Fruit fly (Drosophila melanogaster): ENCODE measurements around the gene capt.

Gene capt

dm6 chr2L:1207432-1207831, 49.4 kb upstream of the capt start (continued):
- TF ChIP-seq CG8388 (GFP tag; optimal IDR thresholded peaks at IDR 0.05) (no peak), Bdp1 (GFP tag; optimal IDR thresholded peaks at IDR 0.05) (no peak), twi (tag; optimal IDR thresholded peaks at IDR 0.05) (no peak), dmrt99B (tag; optimal IDR thresholded peaks at IDR 0.05) (peak; percentile 61), otp (GFP tag; IDR thresholded peaks at IDR 0.05) (peak; percentile 70; the same call in 2 of the 3 replicates), nmo (GFP tag; optimal IDR thresholded peaks at IDR 0.05) (peak; percentile 13), az2 (GFP tag; optimal IDR thresholded peaks at IDR 0.05) (no peak), ap (GFP tag; IDR thresholded peaks at IDR 0.05) (peak; percentile 32), slou (GFP tag; optimal IDR thresholded peaks at IDR 0.05) (peak; percentile 4), E2f1 (GFP tag; IDR thresholded peaks at IDR 0.05) (peak; percentile 56), C15 (GFP tag; IDR thresholded peaks at IDR 0.05) (0 out of 3 replicates have a peak, but pooled peaks have one; percentile 44), CG3726 (GFP tag; IDR thresholded peaks at IDR 0.05) (no peak), CG34224 (GFP tag; IDR thresholded peaks at IDR 0.05; ENCODE audit: partially characterized antibody) (no peak), fru (optimal IDR thresholded peaks at IDR 0.05) (no peak), disco-r (GFP tag; optimal IDR thresholded peaks at IDR 0.05) (no peak), CG9797 (GFP tag; optimal IDR thresholded peaks at IDR 0.05) (no peak), ken (GFP tag; IDR thresholded peaks at IDR 0.05) (peak; percentile 70), chm (GFP tag; IDR thresholded peaks at IDR 0.05) (no peak), Stat92E (GFP tag; optimal IDR thresholded peaks at IDR 0.05) (no peak), lab (GFP tag; optimal IDR thresholded peaks at IDR 0.05) (peak; percentile 79), pb (GFP tag; optimal IDR thresholded peaks at IDR 0.05) (no peak), Usf (GFP tag; optimal IDR thresholded peaks at IDR 0.05) (no peak), shn (GFP tag; optimal IDR thresholded peaks at IDR 0.05) (no peak), CG34422 (GFP tag; IDR thresholded peaks at IDR 0.05) (peak; percentile 13; the same call in 1 of the 3 replicates), CG5180 (GFP tag; optimal IDR thresholded peaks at IDR 0.05) (no peak), Nf-YA (GFP tag; IDR thresholded peaks at IDR 0.05) (peak; percentile 61), CG10209 (GFP tag; optimal IDR thresholded peaks at IDR 0.05) (peak; percentile 54), so (GFP tag; IDR thresholded peaks at IDR 0.05) (peak; percentile 75), Fer2 (tag; optimal IDR thresholded peaks at IDR 0.05) (peak; percentile 1), corto (GFP tag; optimal IDR thresholded peaks at IDR 0.05) (no peak), CG6813 (GFP tag; optimal IDR thresholded peaks at IDR 0.05) (no peak), CG4854 (GFP tag; optimal IDR thresholded peaks at IDR 0.05) (no peak), ems (GFP tag; optimal IDR thresholded peaks at IDR 0.05) (no peak), HLH54F (GFP tag; optimal IDR thresholded peaks at IDR 0.05) (no peak), CG8089 (GFP tag; optimal IDR thresholded peaks at IDR 0.05) (no peak), CG18262 (tag; optimal IDR thresholded peaks at IDR 0.05) (peak; percentile 6), danr (GFP tag; IDR thresholded peaks at IDR 0.05) (no peak), Bgb (GFP tag; IDR thresholded peaks at IDR 0.05; ENCODE audit: partially characterized antibody) (no peak), Sox100B (GFP tag; optimal IDR thresholded peaks at IDR 0.05) (peak; percentile 33), oc (tag; optimal IDR thresholded peaks at IDR 0.05) (no peak), cwo (GFP tag; optimal IDR thresholded peaks at IDR 0.05) (peak; percentile 29), nerfin-1 (tag; optimal IDR thresholded peaks at IDR 0.05) (no peak), bab2 (GFP tag; optimal IDR thresholded peaks at IDR 0.05) (no peak), CG3838 (GFP tag; optimal IDR thresholded peaks at IDR 0.05) (no peak), CG17385 (GFP tag; optimal IDR thresholded peaks at IDR 0.05) (peak; percentile 63), wek (GFP tag; optimal IDR thresholded peaks at IDR 0.05) (no peak), pan (optimal IDR thresholded peaks at IDR 0.05) (no peak), pan (GFP tag; optimal IDR thresholded peaks at IDR 0.05 in 1 of 2, IDR thresholded peaks at IDR 0.05 in 1 of 2) (peak in 1 of 2 experiments; percentile 76), CG17359 (tag; optimal IDR thresholded peaks at IDR 0.05) (peak; percentile 38), Aef1 (GFP tag; IDR thresholded peaks at IDR 0.05) (peak; percentile 64), ewg (GFP tag; optimal IDR thresholded peaks at IDR 0.05) (peak; percentile 31)
